Fruit fly (Drosophila melanogaster) whole organism, embryonic: ENCODE data around the gene CG4914.

Source experiments
- Atf3 ChIP-seq: fragments of 200-800 bp; sonication (Bioruptor generic); optimal IDR thresholded peaks from 3 replicates; lab custom pipeline; 2016; ENCODE audit warnings: missing biosample characterization, missing genetic modification characterization
- B-H2 ChIP-seq: fragments of 200-800 bp; sonication (Bioruptor generic); optimal IDR thresholded peaks from 2 replicates; lab custom pipeline; 2018; ENCODE audit warnings: missing biosample characterization, mild to moderate bottlenecking, missing genetic modification characterization
- Bdp1 ChIP-seq: fragments of 200-800 bp; sonication (Bioruptor generic); optimal IDR thresholded peaks from 3 replicates; lab custom pipeline; 2016; ENCODE audit warnings: missing biosample characterization, missing genetic modification characterization
- CG10959 ChIP-seq: fragments of 200-800 bp; sonication (Bioruptor generic); IDR thresholded peaks from 2 replicates; pipeline ENCODE4 v1.3.6; 2022; ENCODE audit warnings: missing biosample characterization, missing genetic modification characterization
- CG12236 ChIP-seq: fragments of 200-800 bp; sonication (Bioruptor generic); optimal IDR thresholded peaks from 2 replicates; lab custom pipeline; 2016; ENCODE audit warnings: missing biosample characterization, missing genetic modification characterization
- CG13424 ChIP-seq: fragments of 200-800 bp; sonication (Bioruptor generic); optimal IDR thresholded peaks from 2 replicates; lab custom pipeline; 2019; ENCODE audit warnings: missing biosample characterization, mild to moderate bottlenecking, missing genetic modification characterization, moderate library complexity
- CG14014 ChIP-seq: fragments of 200-800 bp; sonication (Bioruptor generic); IDR thresholded peaks from 2 replicates; pipeline ENCODE4 v1.3.6; 2022; ENCODE audit warnings: missing biosample characterization, missing genetic modification characterization
- CG15011 ChIP-seq: fragments of 200-800 bp; sonication (Bioruptor generic); optimal IDR thresholded peaks from 3 replicates; lab custom pipeline; 2018; ENCODE audit warnings: missing biosample characterization, mild to moderate bottlenecking, missing genetic modification characterization
- CG15479 ChIP-seq: fragments of 200-800 bp; sonication (Bioruptor generic); optimal IDR thresholded peaks from 3 replicates; lab custom pipeline; 2019; ENCODE audit warnings: missing biosample characterization, mild to moderate bottlenecking, missing genetic modification characterization, moderate library complexity
- CG16779 ChIP-seq: fragments of 200-800 bp; sonication (Bioruptor generic); IDR thresholded peaks from 2 replicates; pipeline ENCODE4 v1.3.6; 2022; ENCODE audit warnings: missing biosample characterization, missing genetic modification characterization
- CG16813 ChIP-seq: fragments of 200-800 bp; sonication (Bioruptor generic); IDR thresholded peaks from 3 replicates; pipeline ENCODE4 v1.3.6; 2022; ENCODE audit warnings: missing biosample characterization, missing genetic modification characterization; ENCODE audit not compliant: partially characterized antibody
- CG17359 ChIP-seq: fragments of 200-800 bp; sonication (Bioruptor generic); optimal IDR thresholded peaks from 3 replicates; lab custom pipeline; 2018; ENCODE audit warnings: missing biosample characterization, mild to moderate bottlenecking, missing genetic modification characterization, moderate library complexity
- CG31365 ChIP-seq: fragments of 200-800 bp; sonication (Bioruptor generic); optimal IDR thresholded peaks from 2 replicates; lab custom pipeline; 2018; ENCODE audit warnings: missing biosample characterization, mild to moderate bottlenecking, missing genetic modification characterization
- CG34422 ChIP-seq: fragments of 200-800 bp; sonication (Bioruptor generic); IDR thresholded peaks from 3 replicates; pipeline ENCODE4 v1.3.6; 2022; ENCODE audit warnings: missing biosample characterization, missing genetic modification characterization
- CG3847 ChIP-seq: fragments of 200-800 bp; sonication (Bioruptor generic); IDR thresholded peaks from 2 replicates; pipeline ENCODE4 v1.3.6; 2022; ENCODE audit warnings: missing biosample characterization, missing genetic modification characterization
- CG5953 ChIP-seq: fragments of 200-800 bp; sonication (Bioruptor generic); IDR thresholded peaks from 2 replicates; pipeline ENCODE4 v1.3.6; 2022; ENCODE audit warnings: missing biosample characterization, missing genetic modification characterization
- CG6791 ChIP-seq: fragments of 200-800 bp; sonication (Bioruptor generic); IDR thresholded peaks from 3 replicates; pipeline ENCODE4 v1.3.6; 2022; ENCODE audit warnings: missing biosample characterization, missing genetic modification characterization; ENCODE audit not compliant: partially characterized antibody
- CG7963 ChIP-seq: fragments of 200-800 bp; sonication (Bioruptor generic); IDR thresholded peaks from 3 replicates; pipeline ENCODE4 v1.3.6; 2022; ENCODE audit warnings: missing biosample characterization, missing genetic modification characterization; ENCODE audit not compliant: partially characterized antibody
- CG8388 ChIP-seq: fragments of 200-800 bp; sonication (Bioruptor generic); optimal IDR thresholded peaks from 2 replicates; lab custom pipeline; 2019; ENCODE audit warnings: missing biosample characterization, mild to moderate bottlenecking, missing genetic modification characterization, moderate library complexity
- CG8944 ChIP-seq: fragments of 200-800 bp; sonication (Bioruptor generic); optimal IDR thresholded peaks from 3 replicates; lab custom pipeline; 2016; ENCODE audit warnings: missing biosample characterization, missing genetic modification characterization
- Ets65A ChIP-seq: fragments of 200-800 bp; sonication (Bioruptor generic); peaks from one replicate; lab custom pipeline; 2016; ENCODE audit warnings: missing biosample characterization, missing genetic modification characterization
- Fer3 ChIP-seq: fragments of 200-800 bp; sonication (Bioruptor generic); optimal IDR thresholded peaks from 2 replicates; lab custom pipeline; 2018; ENCODE audit warnings: missing biosample characterization, mild to moderate bottlenecking, missing genetic modification characterization, moderate library complexity
- Hr51 ChIP-seq, 2 experiments: fragments of 200-800 bp; sonication (Bioruptor generic); optimal IDR thresholded peaks; 2 replicates in 1 of 2; 3 replicates in 1 of 2; lab custom pipeline; 2016 to 2018; ENCODE audit warnings: missing biosample characterization in 2 of 2, missing genetic modification characterization in 2 of 2, mild to moderate bottlenecking in 1 of 2, moderate library complexity in 1 of 2
- Jarid2 ChIP-seq: fragments of 200-800 bp; sonication (Bioruptor generic); optimal IDR thresholded peaks from 3 replicates; lab custom pipeline; 2017; ENCODE audit warnings: mild to moderate bottlenecking, missing biosample characterization, missing genetic modification reagents, missing genetic modification characterization
- MTF-1 ChIP-seq: fragments of 200-800 bp; sonication (Bioruptor generic); optimal IDR thresholded peaks from 2 replicates; lab custom pipeline; 2018; ENCODE audit warnings: missing biosample characterization, mild to moderate bottlenecking, missing genetic modification characterization, borderline replicate concordance
- NC2α ChIP-seq: fragments of 200-800 bp; sonication (Bioruptor generic); optimal IDR thresholded peaks from 2 replicates; lab custom pipeline; 2016; ENCODE audit warnings: missing biosample characterization, missing genetic modification characterization
- NFAT ChIP-seq: fragments of 200-800 bp; sonication (Bioruptor generic); IDR thresholded peaks from 2 replicates; pipeline ENCODE4 v1.3.6; 2022; ENCODE audit warnings: missing biosample characterization, missing genetic modification characterization
- Optix ChIP-seq: fragments of 200-800 bp; sonication (Bioruptor generic); IDR thresholded peaks from 3 replicates; pipeline ENCODE4 v1.3.6; 2022; ENCODE audit warnings: missing biosample characterization, missing genetic modification characterization
- Taf1 ChIP-seq: fragments of 200-800 bp; sonication (Bioruptor generic); IDR thresholded peaks from 2 replicates; pipeline ENCODE4 v1.3.6; 2022; ENCODE audit warnings: missing biosample characterization, missing genetic modification characterization
- bbx ChIP-seq: fragments of 200-800 bp; sonication (Bioruptor generic); IDR thresholded peaks from 2 replicates; pipeline ENCODE4 v1.3.6; 2022; ENCODE audit warnings: missing biosample characterization, missing genetic modification characterization; ENCODE audit not compliant: partially characterized antibody
- bigmax ChIP-seq: fragments of 200-800 bp; sonication (Bioruptor generic); optimal IDR thresholded peaks from 2 replicates; lab custom pipeline; 2018; ENCODE audit warnings: missing biosample characterization, mild to moderate bottlenecking, missing genetic modification characterization
- bowl ChIP-seq: fragments of 200-800 bp; sonication (Bioruptor generic); IDR thresholded peaks from 2 replicates; pipeline ENCODE4 v1.3.6; 2022; ENCODE audit warnings: missing biosample characterization, missing genetic modification characterization
- chn ChIP-seq: fragments of 200-800 bp; sonication (Bioruptor generic); optimal IDR thresholded peaks from 2 replicates; lab custom pipeline; 2016; ENCODE audit warnings: missing biosample characterization, missing genetic modification characterization
- ci ChIP-seq: fragments of 200-800 bp; sonication (Bioruptor generic); IDR thresholded peaks from 3 replicates; pipeline ENCODE4 v1.3.6; 2022; ENCODE audit warnings: missing biosample characterization, missing genetic modification characterization
- crc ChIP-seq: fragments of 200-800 bp; sonication (Bioruptor generic); optimal IDR thresholded peaks from 2 replicates; lab custom pipeline; 2016; ENCODE audit warnings: missing biosample characterization, missing genetic modification characterization
- dpn ChIP-seq, 2 experiments: fragments of 200-800 bp; sonication (Bioruptor generic); optimal IDR thresholded peaks; 3 replicates each; lab custom pipeline; 2016; ENCODE audit warnings: missing biosample characterization in 2 of 2, missing genetic modification characterization in 2 of 2
- ems ChIP-seq: fragments of 200-800 bp; sonication (Bioruptor generic); optimal IDR thresholded peaks from 3 replicates; lab custom pipeline; 2016; ENCODE audit warnings: missing biosample characterization, missing genetic modification characterization
- fu2 ChIP-seq: fragments of 200-800 bp; sonication (Bioruptor generic); optimal IDR thresholded peaks from 2 replicates; lab custom pipeline; 2016; ENCODE audit warnings: missing biosample characterization, missing genetic modification characterization
- her ChIP-seq: fragments of 200-800 bp; sonication (Bioruptor generic); optimal IDR thresholded peaks from 2 replicates; lab custom pipeline; 2016; ENCODE audit warnings: missing biosample characterization, missing genetic modification characterization
- kni ChIP-seq: fragments of 200-800 bp; sonication (Bioruptor generic); optimal IDR thresholded peaks from 3 replicates; lab custom pipeline; 2017; ENCODE audit warnings: mild to moderate bottlenecking, missing biosample characterization, missing genetic modification reagents, missing genetic modification characterization
- nmo ChIP-seq: fragments of 200-800 bp; sonication (Bioruptor generic); optimal IDR thresholded peaks from 2 replicates; lab custom pipeline; 2018; ENCODE audit warnings: missing biosample characterization, mild to moderate bottlenecking, missing genetic modification characterization, moderate library complexity
- p53 ChIP-seq: fragments of 200-800 bp; sonication (Bioruptor generic); optimal IDR thresholded peaks from 2 replicates; lab custom pipeline; 2016; ENCODE audit warnings: missing biosample characterization, missing genetic modification characterization
- peb ChIP-seq: fragments of 200-800 bp; sonication (Bioruptor generic); IDR thresholded peaks from 2 replicates; pipeline ENCODE4 v1.3.6; 2022; ENCODE audit warnings: missing biosample characterization, missing genetic modification characterization
- phol ChIP-seq: fragments of 200-800 bp; sonication (Bioruptor generic); optimal IDR thresholded peaks from 3 replicates; lab custom pipeline; 2018; ENCODE audit warnings: missing biosample characterization, mild to moderate bottlenecking, missing genetic modification characterization, moderate library complexity
- ro ChIP-seq: fragments of 200-800 bp; sonication (Bioruptor generic); IDR thresholded peaks from 2 replicates; pipeline ENCODE4 v1.3.6; 2022; ENCODE audit warnings: missing biosample characterization, missing genetic modification characterization
- slou ChIP-seq: fragments of 200-800 bp; sonication (Bioruptor generic); optimal IDR thresholded peaks from 3 replicates; lab custom pipeline; 2016; ENCODE audit warnings: missing biosample characterization, missing genetic modification characterization
- sqz ChIP-seq: fragments of 200-800 bp; sonication (Bioruptor generic); optimal IDR thresholded peaks from 3 replicates; lab custom pipeline; 2018; ENCODE audit warnings: missing biosample characterization, mild to moderate bottlenecking, missing genetic modification characterization
- sug ChIP-seq: fragments of 200-800 bp; optimal IDR thresholded peaks from 2 replicates; lab custom pipeline; 2019; ENCODE audit warnings: missing biosample characterization, mild to moderate bottlenecking, missing genetic modification characterization, moderate library complexity
- tna ChIP-seq: fragments of 200-800 bp; sonication (Bioruptor generic); IDR thresholded peaks from 2 replicates; pipeline ENCODE4 v1.3.6; 2022; ENCODE audit warnings: missing biosample characterization, missing genetic modification characterization; ENCODE audit not compliant: partially characterized antibody

CG4914 gene

DNA sequence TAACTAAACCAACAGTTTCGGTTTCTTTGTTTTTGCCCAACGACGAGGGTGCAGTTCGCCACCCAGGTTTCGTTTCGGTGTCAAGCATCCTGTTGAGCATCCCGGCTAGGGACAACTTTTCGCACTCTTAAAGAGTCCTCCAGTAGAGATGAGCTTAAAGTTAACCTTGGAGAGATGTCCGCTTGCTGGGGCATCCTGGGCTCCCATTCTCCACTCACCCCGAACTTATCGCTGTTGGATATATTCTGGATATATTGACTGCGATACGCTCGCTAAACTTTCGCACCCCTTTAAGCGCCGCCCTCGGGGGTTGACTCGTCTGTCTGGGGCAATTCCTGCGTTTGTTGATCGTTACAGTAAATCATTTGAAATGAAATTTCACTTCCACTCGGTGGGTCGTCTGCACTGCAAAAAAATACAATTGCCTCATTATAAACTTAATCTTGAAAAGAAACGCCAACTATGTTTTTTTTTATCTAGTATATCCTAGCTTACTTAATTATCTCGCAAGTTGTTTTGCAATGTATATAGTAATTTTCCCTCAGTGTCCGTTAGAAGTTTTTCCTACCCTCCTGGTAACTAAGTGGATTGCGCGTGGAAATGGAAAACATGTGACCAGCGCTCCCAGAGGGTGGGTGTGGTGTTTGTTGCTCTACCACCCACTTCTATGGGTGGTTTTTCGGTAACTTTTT is 16.2 kb downstream of the CG4914 start (continued):
- TF ChIP-seq CG15479 (no peak), Fer3 (tag; lab: Kevin White, UChicago) (peak; percentile 77), ems (GFP tag; lab: Kevin White, UChicago) (peak; percentile 82), CG14014 (GFP tag; lab: Robert Waterston, UW) (peak; percentile 86), Atf3 (GFP tag; lab: Kevin White, UChicago) (peak; percentile 63), fu2 (GFP tag; lab: Kevin White, UChicago) (peak; percentile 46), CG5953 (GFP tag; lab: Robert Waterston, UW) (peak; percentile 64; the same call in 1 of the 2 replicates), CG12236 (peak; percentile 57), phol (tag; lab: Kevin White, UChicago) (peak; percentile 67), CG17359 (tag; lab: Kevin White, UChicago) (peak; percentile 89), Bdp1 (GFP tag; lab: Kevin White, UChicago) (peak; percentile 64), ro (GFP tag; lab: Robert Waterston, UW) (peak; percentile 73), dpn (GFP tag; optimal IDR thresholded peaks at IDR 0.05; lab: Kevin White, UChicago) (peak; percentile 74 to 77), B-H2 (GFP tag; lab: Kevin White, UChicago) (no peak), peb (GFP tag; lab: Robert Waterston, UW) (peak; percentile 74; the same call in 1 of the 2 replicates), chn (GFP tag; lab: Kevin White, UChicago) (peak; percentile 70), CG6791 (GFP tag; lab: Robert Waterston, UW) (no peak), Ets65A (GFP tag; lab: Kevin White, UChicago) (peak; percentile 95), CG3847 (GFP tag; lab: Robert Waterston, UW) (peak; percentile 71), Jarid2 (GFP tag; lab: Kevin White, UChicago) (no peak), tna (GFP tag; lab: Robert Waterston, UW) (no peak), CG16813 (GFP tag; lab: Robert Waterston, UW) (no peak), slou (GFP tag; lab: Kevin White, UChicago) (peak; percentile 55), NC2α (GFP tag; lab: Kevin White, UChicago) (peak; percentile 73), sug (tag; lab: Kevin White, UChicago) (peak; percentile 43), CG13424 (tag; lab: Kevin White, UChicago) (peak; percentile 87), Hr51 (GFP tag; optimal IDR thresholded peaks at IDR 0.05; lab: Kevin White, UChicago) (peak; percentile 76 to 85), Taf1 (GFP tag; lab: Robert Waterston, UW) (peak; percentile 51; the same call in 1 of the 2 replicates), CG8944 (GFP tag; lab: Kevin White, UChicago) (peak; percentile 61), CG10959 (GFP tag; lab: Robert Waterston, UW) (peak; percentile 59), bowl (GFP tag; lab: Robert Waterston, UW) (no peak), p53 (GFP tag; lab: Kevin White, UChicago) (peak; percentile 27), her (GFP tag; lab: Kevin White, UChicago) (peak; percentile 62), MTF-1 (GFP tag; lab: Kevin White, UChicago) (peak; percentile 12), CG31365 (peak; percentile 46), crc (peak; percentile 64), kni (GFP tag; lab: Kevin White, UChicago) (peak; percentile 67), CG16779 (GFP tag; lab: Robert Waterston, UW) (peak; percentile 65), CG7963 (GFP tag; lab: Robert Waterston, UW) (no peak), Optix (peak; percentile 68; the same call in 2 of the 3 replicates), nmo (GFP tag; lab: Kevin White, UChicago) (peak; percentile 78), CG8388 (GFP tag; lab: Kevin White, UChicago) (peak; percentile 77), sqz (GFP tag; lab: Kevin White, UChicago) (peak; percentile 80), NFAT (GFP tag; lab: Robert Waterston, UW) (peak; percentile 66), CG15011 (GFP tag; lab: Kevin White, UChicago) (peak; percentile 50), bigmax (GFP tag; lab: Kevin White, UChicago) (no peak), CG34422 (GFP tag; lab: Robert Waterston, UW) (peak; percentile 90), bbx (GFP tag; lab: Robert Waterston, UW) (no peak), ci (peak; percentile 94)
